Fruit fly (Drosophila melanogaster) whole organism, embryonic: ENCODE measurements around the gene Mf.
A peak's percentile ranks its signal among the peaks of the same experiment; 100 is the strongest.

ENCODE experiments used
- Atf-2 ChIP-seq: fragments of 200-800 bp; sonication (Bioruptor generic); optimal IDR thresholded peaks from 2 replicates; lab custom pipeline; 2016; ENCODE audit warnings: missing biosample characterization, missing genetic modification characterization
- CG10209 ChIP-seq: fragments of 200-800 bp; sonication (Bioruptor generic); optimal IDR thresholded peaks from 3 replicates; lab custom pipeline; 2017; ENCODE audit warnings: missing biosample characterization, mild to moderate bottlenecking, missing genetic modification characterization, missing genetic modification reagents
- CG10267 ChIP-seq: fragments of 200-800 bp; sonication (Bioruptor generic); optimal IDR thresholded peaks from 2 replicates; lab custom pipeline; 2018; ENCODE audit warnings: missing biosample characterization, mild to moderate bottlenecking, missing genetic modification characterization, moderate library complexity
- CG10543 ChIP-seq: fragments of 200-800 bp; sonication (Bioruptor generic); optimal IDR thresholded peaks from 3 replicates; lab custom pipeline; 2017; ENCODE audit warnings: missing biosample characterization, mild to moderate bottlenecking, missing genetic modification characterization, moderate library complexity
- CG10959 ChIP-seq: fragments of 200-800 bp; sonication (Bioruptor generic); IDR thresholded peaks from 2 replicates; pipeline ENCODE4 v1.3.6; 2022; ENCODE audit warnings: missing biosample characterization, missing genetic modification characterization
- CG10979 ChIP-seq: fragments of 200-800 bp; sonication (Bioruptor generic); optimal IDR thresholded peaks from 2 replicates; lab custom pipeline; 2018; ENCODE audit warnings: missing biosample characterization, mild to moderate bottlenecking, missing genetic modification characterization, moderate library complexity
- CG11398 ChIP-seq: fragments of 200-800 bp; sonication (Bioruptor generic); optimal IDR thresholded peaks from 2 replicates; lab custom pipeline; 2016; ENCODE audit warnings: missing biosample characterization, missing genetic modification characterization
- CG11504 ChIP-seq: fragments of 200-800 bp; sonication (Bioruptor generic); optimal IDR thresholded peaks from 3 replicates; lab custom pipeline; 2019; ENCODE audit warnings: missing biosample characterization, mild to moderate bottlenecking, missing genetic modification characterization, moderate library complexity
- CG11560 ChIP-seq: fragments of 200-800 bp; sonication (Bioruptor generic); IDR thresholded peaks from 3 replicates; pipeline ENCODE4 v1.3.6; 2022; ENCODE audit warnings: missing biosample characterization, missing genetic modification characterization
- CG11723 ChIP-seq: fragments of 200-800 bp; sonication (Bioruptor generic); optimal IDR thresholded peaks from 2 replicates; lab custom pipeline; 2017; ENCODE audit warnings: missing biosample characterization, mild to moderate bottlenecking, missing genetic modification characterization
- CG13775 ChIP-seq: fragments of 200-800 bp; sonication (Bioruptor generic); optimal IDR thresholded peaks from 3 replicates; lab custom pipeline; 2017; ENCODE audit warnings: missing biosample characterization, mild to moderate bottlenecking, missing genetic modification characterization
- CG13894 ChIP-seq: fragments of 200-800 bp; sonication (Bioruptor generic); optimal IDR thresholded peaks from 3 replicates; lab custom pipeline; 2018; ENCODE audit warnings: missing biosample characterization, mild to moderate bottlenecking, missing genetic modification characterization, moderate library complexity
- CG17361 ChIP-seq: fragments of 200-800 bp; sonication (Bioruptor generic); IDR thresholded peaks from 3 replicates; pipeline ENCODE4 v1.3.6; 2022; ENCODE audit warnings: missing biosample characterization, missing genetic modification characterization
- CG17802 ChIP-seq: fragments of 200-800 bp; sonication (Bioruptor generic); optimal IDR thresholded peaks from 2 replicates; lab custom pipeline; 2018; ENCODE audit warnings: missing biosample characterization, mild to moderate bottlenecking, missing genetic modification characterization, moderate library complexity
- CG32532 ChIP-seq: fragments of 200-800 bp; sonication (Bioruptor generic); IDR thresholded peaks from 2 replicates; pipeline ENCODE4 v1.3.6; 2022; ENCODE audit warnings: missing biosample characterization, missing genetic modification characterization
- CG34422 ChIP-seq: fragments of 200-800 bp; sonication (Bioruptor generic); IDR thresholded peaks from 3 replicates; pipeline ENCODE4 v1.3.6; 2022; ENCODE audit warnings: missing biosample characterization, missing genetic modification characterization
- CG3838 ChIP-seq: fragments of 200-800 bp; sonication (Bioruptor generic); optimal IDR thresholded peaks from 3 replicates; lab custom pipeline; 2016; ENCODE audit warnings: missing biosample characterization, missing genetic modification characterization
- CG42726 ChIP-seq: fragments of 200-800 bp; sonication (Bioruptor generic); IDR thresholded peaks from 2 replicates; pipeline ENCODE4 v1.3.6; 2022; ENCODE audit warnings: missing biosample characterization, missing genetic modification characterization; ENCODE audit not compliant: partially characterized antibody
- CG6272 ChIP-seq: fragments of 200-800 bp; sonication (Bioruptor generic); IDR thresholded peaks from 2 replicates; pipeline ENCODE4 v1.3.6; 2022; ENCODE audit warnings: missing biosample characterization, missing genetic modification characterization
- CG7357 ChIP-seq: fragments of 200-800 bp; sonication (Bioruptor generic); IDR thresholded peaks from 3 replicates; pipeline ENCODE4 v1.3.6; 2022; ENCODE audit warnings: missing biosample characterization, missing genetic modification characterization
- CG8359 ChIP-seq: fragments of 200-800 bp; sonication (Bioruptor generic); optimal IDR thresholded peaks from 2 replicates; lab custom pipeline; 2017; ENCODE audit warnings: missing biosample characterization, mild to moderate bottlenecking, missing genetic modification characterization, borderline replicate concordance
- CG9876 ChIP-seq: fragments of 200-800 bp; sonication (Bioruptor generic); optimal IDR thresholded peaks from 2 replicates; lab custom pipeline; 2016; ENCODE audit warnings: missing biosample characterization, missing genetic modification characterization
- Dfd ChIP-seq, 2 experiments: fragments of >200 bp; optimal IDR thresholded peaks; 2 replicates each; lab custom pipeline; 2017; ENCODE audit warnings: missing biosample characterization in 2 of 2, missing genetic modification characterization in 2 of 2
- Dip2 ChIP-seq: fragments of 200-800 bp; sonication (Bioruptor generic); IDR thresholded peaks from 2 replicates; pipeline ENCODE4 v1.3.6; 2022; ENCODE audit warnings: missing biosample characterization, missing genetic modification characterization
- Dll ChIP-seq: fragments of 200-800 bp; sonication (Bioruptor generic); IDR thresholded peaks from 4 replicates; pipeline ENCODE4 v1.3.6; 2022; ENCODE audit warnings: missing biosample characterization, missing genetic modification characterization; ENCODE audit not compliant: partially characterized antibody
- H15 ChIP-seq: fragments of 200-800 bp; sonication (Bioruptor generic); IDR thresholded peaks from 3 replicates; pipeline ENCODE4 v1.3.6; 2022; ENCODE audit warnings: missing biosample characterization, missing genetic modification characterization
- Optix ChIP-seq: fragments of 200-800 bp; sonication (Bioruptor generic); IDR thresholded peaks from 3 replicates; pipeline ENCODE4 v1.3.6; 2022; ENCODE audit warnings: missing biosample characterization, missing genetic modification characterization
- Six4 ChIP-seq: fragments of 200-800 bp; sonication (Bioruptor generic); optimal IDR thresholded peaks from 2 replicates; lab custom pipeline; 2016; ENCODE audit warnings: missing biosample characterization, missing genetic modification characterization
- Tbp ChIP-seq: fragments of >200 bp; optimal IDR thresholded peaks from 2 replicates; lab custom pipeline; 2018; ENCODE audit warnings: missing biosample characterization, missing genetic modification characterization
- Trl ChIP-seq, 3 experiments: fragments of >200 bp in 2 of 3; fragments of 200-800 bp in 1 of 3; sonication (Bioruptor generic) in 1 of 3; optimal IDR thresholded peaks; 2 replicates in 1 of 3; 3 replicates in 2 of 3; lab custom pipeline; 2016 to 2017; ENCODE audit warnings: missing biosample characterization in 1 of 3, missing genetic modification characterization in 1 of 3
- Xrp1 ChIP-seq: fragments of 200-800 bp; sonication (Bioruptor generic); IDR thresholded peaks from 2 replicates; pipeline ENCODE4 v1.3.6; 2022; ENCODE audit warnings: missing biosample characterization, missing genetic modification characterization
- al ChIP-seq: fragments of 200-800 bp; sonication (Bioruptor generic); IDR thresholded peaks from 2 replicates; pipeline ENCODE4 v1.3.6; 2022; ENCODE audit warnings: missing biosample characterization, missing genetic modification characterization
- bcd ChIP-seq: fragments of 200-800 bp; sonication (Bioruptor generic); optimal IDR thresholded peaks from 2 replicates; lab custom pipeline; 2017; ENCODE audit warnings: missing biosample characterization, mild to moderate bottlenecking, missing genetic modification characterization
- cato ChIP-seq: fragments of 200-800 bp; sonication (Bioruptor generic); optimal IDR thresholded peaks from 2 replicates; lab custom pipeline; 2016; ENCODE audit warnings: missing biosample characterization, missing genetic modification characterization, borderline replicate concordance
- cg ChIP-seq: fragments of 200-800 bp; sonication (Bioruptor generic); optimal IDR thresholded peaks from 3 replicates; lab custom pipeline; 2019; ENCODE audit warnings: missing biosample characterization, mild to moderate bottlenecking, missing genetic modification characterization, moderate library complexity
- dpn ChIP-seq, 2 experiments: fragments of 200-800 bp; sonication (Bioruptor generic); optimal IDR thresholded peaks; 3 replicates each; lab custom pipeline; 2016; ENCODE audit warnings: missing biosample characterization in 2 of 2, missing genetic modification characterization in 2 of 2
- en ChIP-seq: fragments of 200-800 bp; sonication (Bioruptor generic); optimal IDR thresholded peaks from 2 replicates; lab custom pipeline; 2016; ENCODE audit warnings: missing biosample characterization, missing genetic modification characterization
- grau ChIP-seq: fragments of 200-800 bp; optimal IDR thresholded peaks from 3 replicates; lab custom pipeline; 2019; ENCODE audit warnings: missing biosample characterization, mild to moderate bottlenecking, missing genetic modification characterization, moderate library complexity
- hth ChIP-seq: fragments of >200 bp; optimal IDR thresholded peaks from 2 replicates; lab custom pipeline; 2017; ENCODE audit warnings: inconsistent platforms
- mam ChIP-seq: fragments of 200-800 bp; sonication (Bioruptor generic); optimal IDR thresholded peaks from 3 replicates; lab custom pipeline; 2016; ENCODE audit warnings: missing biosample characterization, missing genetic modification characterization
- p53 ChIP-seq: fragments of 200-800 bp; sonication (Bioruptor generic); optimal IDR thresholded peaks from 2 replicates; lab custom pipeline; 2016; ENCODE audit warnings: missing biosample characterization, missing genetic modification characterization
- pho ChIP-seq: fragments of 200-800 bp; sonication (Bioruptor generic); optimal IDR thresholded peaks from 2 replicates; lab custom pipeline; 2016; ENCODE audit warnings: missing biosample characterization, missing genetic modification characterization
- scrt ChIP-seq: fragments of 200-800 bp; sonication (Bioruptor generic); optimal IDR thresholded peaks from 2 replicates; lab custom pipeline; 2018; ENCODE audit warnings: missing biosample characterization, mild to moderate bottlenecking, missing genetic modification characterization, moderate library complexity
- sens-2 ChIP-seq: fragments of 200-800 bp; sonication (Bioruptor generic); IDR thresholded peaks from 2 replicates; pipeline ENCODE4 v1.3.6; 2022; ENCODE audit warnings: missing biosample characterization, missing genetic modification characterization
- slp2 ChIP-seq: fragments of 200-800 bp; sonication (Bioruptor generic); optimal IDR thresholded peaks from 2 replicates; lab custom pipeline; 2016; ENCODE audit warnings: missing biosample characterization, missing genetic modification characterization
- so ChIP-seq: fragments of 200-800 bp; sonication (Bioruptor generic); IDR thresholded peaks from 3 replicates; pipeline ENCODE4 v1.3.6; 2022; ENCODE audit warnings: missing biosample characterization, missing genetic modification characterization
- tx ChIP-seq: fragments of 200-800 bp; sonication (Bioruptor generic); optimal IDR thresholded peaks from 2 replicates; lab custom pipeline; 2016; ENCODE audit warnings: missing biosample characterization, missing genetic modification characterization
- wor ChIP-seq: fragments of 200-800 bp; sonication (Bioruptor generic); IDR thresholded peaks from 2 replicates; pipeline ENCODE4 v1.3.6; 2022; ENCODE audit warnings: missing biosample characterization, missing genetic modification characterization

Mf gene

DNA sequence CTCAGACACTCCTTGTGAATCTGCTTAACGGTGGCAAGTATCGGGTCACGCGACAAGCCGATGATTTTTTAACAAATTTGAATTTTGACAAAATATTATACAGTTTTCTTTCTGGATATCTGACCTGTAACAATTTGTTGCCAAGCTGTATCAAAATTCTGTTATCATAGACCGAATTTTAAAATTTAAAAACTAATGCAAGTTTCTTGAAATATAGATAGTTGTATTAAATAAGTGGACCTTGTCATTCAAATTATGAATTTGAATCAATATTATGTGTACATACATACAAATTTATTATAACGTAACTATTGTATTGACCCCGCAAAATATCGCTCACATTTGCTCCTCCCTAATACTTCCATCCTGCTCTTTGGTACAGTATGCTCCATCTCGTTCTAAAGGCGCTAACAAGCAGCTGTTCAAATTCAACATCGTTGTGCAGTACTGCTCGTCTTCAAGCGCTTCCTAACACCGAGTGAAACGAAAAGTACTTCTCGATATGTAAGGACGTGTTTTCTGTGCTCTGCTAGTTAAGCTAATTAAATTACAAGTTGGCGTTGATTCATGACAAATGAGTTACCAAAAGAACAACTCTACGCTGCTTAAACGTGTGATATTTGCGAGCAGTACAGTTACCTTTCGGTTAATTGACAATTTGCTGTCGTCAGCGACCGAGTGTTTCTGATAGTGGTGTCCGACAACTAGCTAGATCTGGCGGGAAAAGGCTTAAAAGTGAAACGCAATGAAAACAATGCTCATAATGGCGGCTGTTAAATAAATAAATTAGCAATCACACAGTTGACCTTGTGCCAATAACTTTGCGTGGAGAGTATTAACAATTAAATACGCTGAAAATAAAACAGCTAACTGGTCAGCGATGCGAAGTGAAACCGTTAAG is 15.1 kb upstream of the Mf start, which contains the start of the genes Kpc1 and CG42542 (continued):
- TF ChIP-seq CG32532 (peak; percentile 74), H15 (GFP tag; lab: Robert Waterston, UW) (0 out of 3 replicates have a peak, but pooled peaks have one; percentile 42), CG13894 (tag; lab: Kevin White, UChicago) (no peak), Dip2 (GFP tag; lab: Robert Waterston, UW) (no peak), Tbp (no peak), sens-2 (GFP tag; lab: Robert Waterston, UW) (no peak; the same call in 1 of the 2 replicates), Trl (optimal IDR thresholded peaks at IDR 0.05; lab: Kevin White, UChicago) (no peak), Trl (GFP tag; optimal IDR thresholded peaks at IDR 0.05; lab: Kevin White, UChicago) (peak; percentile 77), hth (lab: Kevin White, UChicago) (no peak), tx (peak; percentile 60), CG11398 (GFP tag; lab: Kevin White, UChicago) (no peak), CG6272 (GFP tag; lab: Robert Waterston, UW) (no peak), scrt (GFP tag; lab: Kevin White, UChicago) (peak; percentile 35), Optix (peak; percentile 57; the same call in 1 of the 3 replicates), so (peak; percentile 56; the same call in 1 of the 3 replicates), CG7357 (GFP tag; lab: Robert Waterston, UW) (peak; percentile 8; the same call in 1 of the 3 replicates), CG34422 (peak; percentile 72), CG8359 (GFP tag; lab: Kevin White, UChicago) (no peak), bcd (GFP tag; lab: Kevin White, UChicago) (peak; percentile 69), CG11560 (tag; lab: Robert Waterston, UW) (no peak), CG10267 (tag; lab: Kevin White, UChicago) (peak; percentile 94), en (GFP tag; lab: Kevin White, UChicago) (peak; percentile 25), CG10209 (peak; percentile 66), cato (GFP tag; lab: Kevin White, UChicago) (peak; percentile 74), CG11504 (tag; lab: Kevin White, UChicago) (no peak), pho (GFP tag; lab: Kevin White, UChicago) (peak; percentile 68), Dfd (GFP tag; optimal IDR thresholded peaks at IDR 0.05; lab: Kevin White, UChicago) (no peak), CG42726 (peak; percentile 84), Dll (GFP tag; lab: Robert Waterston, UW) (peak; percentile 96), dpn (GFP tag; optimal IDR thresholded peaks at IDR 0.05; lab: Kevin White, UChicago) (peak; percentile 73 to 82), Six4 (peak; percentile 49), CG10959 (GFP tag; lab: Robert Waterston, UW) (peak; percentile 54; the same call in 1 of the 2 replicates), Atf-2 (peak; percentile 72), CG3838 (peak; percentile 4), CG9876 (peak; percentile 55), CG17802 (peak; percentile 35), mam (peak; percentile 71), CG17361 (no peak; the same call in 1 of the 3 replicates), cg (GFP tag; lab: Kevin White, UChicago) (no peak), grau (tag; lab: Kevin White, UChicago) (peak; percentile 72), CG11723 (peak; percentile 56), p53 (GFP tag; lab: Kevin White, UChicago) (no peak), wor (GFP tag; lab: Robert Waterston, UW) (0 out of 2 replicates have a peak, but pooled peaks have one; percentile 22), al (GFP tag; lab: Robert Waterston, UW) (peak; percentile 27; the same call in 1 of the 2 replicates), Xrp1 (GFP tag; lab: Robert Waterston, UW) (peak; percentile 55; the same call in 1 of the 2 replicates), slp2 (GFP tag; lab: Kevin White, UChicago) (peak; percentile 67), CG10979 (tag; lab: Kevin White, UChicago) (peak; percentile 61), CG13775 (GFP tag; lab: Kevin White, UChicago) (peak; percentile 81), CG10543 (GFP tag; lab: Kevin White, UChicago) (peak; percentile 74)
